Worm (Caenorhabditis elegans): ENCODE data around the gene F54D12.2.

F54D12.2 gene

ce11 chrII:1375627-1376026 is 22.9 kb upstream of the F54D12.2 start:
- TF ChIP-seq unc-62 (GFP tag; optimal IDR thresholded peaks at IDR 0.05 in 1 of 2) (peak in 1 of 2 experiments; percentile 82), unc-62 (tag; optimal IDR thresholded peaks at IDR 0.05) (no peak), spr-1 (tag; optimal IDR thresholded peaks at IDR 0.05) (no peak), aha-1 (tag) (no peak), ceh-32 (tag; optimal IDR thresholded peaks at IDR 0.05; ENCODE audit: poor library complexity) (no peak), saeg-2 (GFP tag; IDR thresholded peaks at IDR 0.05) (no peak), nhr-77 (tag; optimal IDR thresholded peaks at IDR 0.05) (no peak), daf-16 (GFP tag; optimal IDR thresholded peaks at IDR 0.05) (peak in 1 of 2 experiments; percentile 12), daf-16 (tag; optimal IDR thresholded peaks at IDR 0.05) (no peak), nhr-28 (tag; optimal IDR thresholded peaks at IDR 0.05) (peak; percentile 10), Y105C5A.15 (GFP tag; IDR thresholded peaks at IDR 0.05) (no peak), F10B5.3 (tag; optimal IDR thresholded peaks at IDR 0.05) (no peak), hlh-11 (tag; optimal IDR thresholded peaks at IDR 0.05) (peak; percentile 6), nhr-11 (tag; optimal IDR thresholded peaks at IDR 0.05) (peak; percentile 24)

ce11 chrII:1376795-1377194 is 21.7 kb upstream of the F54D12.2 start:
- TF ChIP-seq Y48G9A.11 (GFP tag; IDR thresholded peaks at IDR 0.05) = peak; percentile 97
- no peak for TF ChIP-seq ctbp-1 (GFP tag; IDR thresholded peaks at IDR 0.05)
- TF ChIP-seq daf-16 (GFP tag; optimal IDR thresholded peaks at IDR 0.05) = no peak
- TF ChIP-seq daf-16 (tag; optimal IDR thresholded peaks at IDR 0.05) = no peak
- TF ChIP-seq lin-39 (tag; optimal IDR thresholded peaks at IDR 0.05) = no peak
- TF ChIP-seq tag-97 (GFP tag; IDR thresholded peaks at IDR 0.05) = no peak

DNA sequence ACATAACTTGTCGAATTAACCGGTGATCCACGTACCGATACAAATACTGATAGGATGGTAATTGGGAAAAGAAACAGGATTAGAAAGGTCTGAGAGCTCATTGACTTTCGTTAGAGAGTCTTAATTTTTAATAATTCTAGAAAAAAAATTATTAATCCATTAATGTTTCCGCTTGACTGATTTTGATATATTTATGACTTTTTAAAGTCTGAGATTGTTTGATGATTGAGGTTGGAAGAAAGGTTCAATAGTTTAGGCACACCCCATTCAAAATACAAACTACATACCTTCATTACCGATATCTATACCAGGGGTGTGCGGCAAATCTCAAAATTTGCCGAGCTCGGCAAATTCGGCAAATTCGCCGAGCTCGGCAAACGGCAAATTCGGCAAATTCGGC is 20.2 kb upstream of the F54D12.2 start, which contains the start of gene F54D12.10:
Gene F54D12.10, minus strand, starts transcription at position 101 of the 400 bp plus-strand sequence.
- TF ChIP-seq dmd-8 (GFP tag; IDR thresholded peaks at IDR 0.05) (no peak), arid-1 (GFP tag; conservative IDR thresholded peaks at IDR 0.05) (no peak), ceh-32 (tag; optimal IDR thresholded peaks at IDR 0.05; ENCODE audit: poor library complexity) (no peak), daf-8 (GFP tag; IDR thresholded peaks at IDR 0.05) (no peak), ceh-20 (GFP tag; IDR thresholded peaks at IDR 0.05) (no peak), dve-1 (tag; optimal IDR thresholded peaks at IDR 0.05; ENCODE audit: insufficient read depth) (no peak), ztf-11 (tag; optimal IDR thresholded peaks at IDR 0.05) (no peak), ZK337.2 (GFP tag; IDR thresholded peaks at IDR 0.05) (no peak), spr-1 (tag; optimal IDR thresholded peaks at IDR 0.05) (no peak)

DNA sequence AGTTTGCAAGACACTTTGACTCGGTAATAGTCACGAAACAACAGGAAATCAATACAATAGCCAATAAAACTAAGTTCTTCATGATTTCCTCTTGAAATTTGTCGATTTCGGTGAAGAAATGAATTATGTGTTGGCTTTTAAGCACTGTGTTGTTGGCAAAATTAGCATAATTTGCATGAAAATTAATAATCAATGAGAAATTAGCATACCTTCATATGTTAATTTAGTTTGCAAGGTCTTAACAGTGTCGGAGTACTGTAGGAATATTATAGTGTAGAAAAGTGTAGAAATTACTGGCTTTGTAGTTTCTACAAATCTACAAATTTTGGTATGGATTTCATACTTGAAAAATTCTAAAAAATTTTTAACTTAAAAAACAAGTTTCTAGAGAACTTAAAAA is 16.9 kb upstream of the F54D12.2 start, which contains the start of gene F54D12.9:
Gene F54D12.9, minus strand, starts transcription at position 101 of the 400 bp plus-strand sequence.
- peak in 1 of 2 experiments; percentile 32 for TF ChIP-seq unc-62 (GFP tag; optimal IDR thresholded peaks at IDR 0.05 in 1 of 2)
- TF ChIP-seq unc-62 (tag; optimal IDR thresholded peaks at IDR 0.05) = no peak
- TF ChIP-seq lin-38 (GFP tag; IDR thresholded peaks at IDR 0.05) = no peak
- TF ChIP-seq mdt-29 (GFP tag; IDR thresholded peaks at IDR 0.05) = no peak

- no peak for TF ChIP-seq sdz-12 (GFP tag; optimal IDR thresholded peaks at IDR 0.05)
- TF ChIP-seq zip-11 (GFP tag; IDR thresholded peaks at IDR 0.05) = no peak
- TF ChIP-seq Y48G9A.11 (GFP tag; IDR thresholded peaks at IDR 0.05) = no peak
These were observed 13.2 kb upstream of the F54D12.2 start, which contains the start of gene F54D12.7 for ce11 chrII:1385280-1385679. Gene F54D12.7 (minus strand): TSS chrII:1385380.

ce11 chrII:1386478-1386877 is 12.0 kb upstream of the F54D12.2 start, which contains the start of gene aat-7:
Gene aat-7 (plus strand): TSS chrII:1386870.
- TF ChIP-seq madf-9 (GFP tag; conservative IDR thresholded peaks at IDR 0.05) = no peak
- peak; percentile 37 for TF ChIP-seq nhr-77 (tag; optimal IDR thresholded peaks at IDR 0.05)
- TF ChIP-seq daf-12 (tag; optimal IDR thresholded peaks at IDR 0.05) = no peak
- TF ChIP-seq dmd-8 (GFP tag; IDR thresholded peaks at IDR 0.05) = no peak
- TF ChIP-seq dmd-6 (GFP tag; IDR thresholded peaks at IDR 0.05) = peak; percentile 87
- no peak for TF ChIP-seq saeg-2 (GFP tag; IDR thresholded peaks at IDR 0.05)
- TF ChIP-seq mes-2 (tag; optimal IDR thresholded peaks at IDR 0.05; ENCODE audit: poor library complexity, severe bottlenecking) = no peak
- no peak for TF ChIP-seq ZK546.5 (tag; optimal IDR thresholded peaks at IDR 0.05)
- peak; percentile 74; the same call in 1 of the 2 replicates for TF ChIP-seq php-3 (GFP tag; IDR thresholded peaks at IDR 0.05)
- no peak for TF ChIP-seq zfp-3 (GFP tag; conservative IDR thresholded peaks at IDR 0.05)
- TF ChIP-seq nhr-28 (tag; optimal IDR thresholded peaks at IDR 0.05) = peak; percentile 83
- TF ChIP-seq zip-2 (tag; optimal IDR thresholded peaks at IDR 0.05) = no peak
- no peak for TF ChIP-seq skn-1 (tag; optimal IDR thresholded peaks at IDR 0.05)
- no peak for TF ChIP-seq R02D3.7 (tag; optimal IDR thresholded peaks at IDR 0.05)
- TF ChIP-seq unc-39 (tag; optimal IDR thresholded peaks at IDR 0.05) = no peak
- TF ChIP-seq lin-15B (tag; optimal IDR thresholded peaks at IDR 0.05) = no peak
- TF ChIP-seq Y105C5A.15 (GFP tag; IDR thresholded peaks at IDR 0.05) = no peak
- no peak for TF ChIP-seq lin-38 (GFP tag; IDR thresholded peaks at IDR 0.05)
- no peak for TF ChIP-seq daf-8 (GFP tag; IDR thresholded peaks at IDR 0.05)
- no peak for TF ChIP-seq egl-43 (GFP tag; IDR thresholded peaks at IDR 0.05)
- TF ChIP-seq mdt-29 (GFP tag; IDR thresholded peaks at IDR 0.05) = no peak
- TF ChIP-seq hlh-11 (tag; optimal IDR thresholded peaks at IDR 0.05) = peak; percentile 55
